Worm (Caenorhabditis elegans): Measurements from ENCODE around the gene crn-4.
A peak's percentile ranks its signal among the peaks of the same experiment; 100 is the strongest.

crn-4 gene

ce11 chrX:2271429-2271828 lies 13.5 kb upstream of the crn-4 start:
- TF ChIP-seq tab-1 (GFP tag; IDR thresholded peaks at IDR 0.05): no peak
- no peak for TF ChIP-seq flt-1 (GFP tag; IDR thresholded peaks at IDR 0.05)
- no peak for TF ChIP-seq ztf-23 (GFP tag; IDR thresholded peaks at IDR 0.05)
- TF ChIP-seq klf-2 (GFP tag; conservative IDR thresholded peaks at IDR 0.05): no peak
- no peak for TF ChIP-seq ref-1 (GFP tag; conservative IDR thresholded peaks at IDR 0.05)
- TF ChIP-seq med-1 (GFP tag; optimal IDR thresholded peaks at IDR 0.05; ENCODE audit: insufficient read depth): no peak
- TF ChIP-seq cog-1 (tag; optimal IDR thresholded peaks at IDR 0.05): no peak
- TF ChIP-seq T22C8.4 (GFP tag; IDR thresholded peaks at IDR 0.05): no peak
- TF ChIP-seq ztf-29 (GFP tag; IDR thresholded peaks at IDR 0.05): no peak

ce11 chrX:2267956-2268355 lies 10.1 kb upstream of the crn-4 start, which contains the start of gene AH9.6:
TSS of gene AH9.6 (minus strand) at chrX:2268138.
- TF ChIP-seq flt-1 (GFP tag; IDR thresholded peaks at IDR 0.05) (no peak), tab-1 (GFP tag; IDR thresholded peaks at IDR 0.05) (no peak), klf-2 (GFP tag; conservative IDR thresholded peaks at IDR 0.05) (no peak), ref-1 (GFP tag; conservative IDR thresholded peaks at IDR 0.05) (no peak), med-1 (GFP tag; optimal IDR thresholded peaks at IDR 0.05; ENCODE audit: insufficient read depth) (no peak), cog-1 (tag; optimal IDR thresholded peaks at IDR 0.05) (no peak), ztf-29 (GFP tag; IDR thresholded peaks at IDR 0.05) (no peak), T22C8.4 (GFP tag; IDR thresholded peaks at IDR 0.05) (no peak), ztf-23 (GFP tag; IDR thresholded peaks at IDR 0.05) (no peak)

- TF ChIP-seq flt-1 (GFP tag; IDR thresholded peaks at IDR 0.05): no peak
- TF ChIP-seq tab-1 (GFP tag; IDR thresholded peaks at IDR 0.05): no peak
- TF ChIP-seq ztf-23 (GFP tag; IDR thresholded peaks at IDR 0.05): no peak
- no peak for TF ChIP-seq ztf-29 (GFP tag; IDR thresholded peaks at IDR 0.05)
- no peak for TF ChIP-seq ref-1 (GFP tag; conservative IDR thresholded peaks at IDR 0.05)
- no peak for TF ChIP-seq T22C8.4 (GFP tag; IDR thresholded peaks at IDR 0.05)
- no peak for TF ChIP-seq cog-1 (tag; optimal IDR thresholded peaks at IDR 0.05)
- no peak for TF ChIP-seq med-1 (GFP tag; optimal IDR thresholded peaks at IDR 0.05; ENCODE audit: insufficient read depth)
- TF ChIP-seq klf-2 (GFP tag; conservative IDR thresholded peaks at IDR 0.05): no peak
Measured at ce11 chrX:2266777-2267176, 8.9 kb upstream of the crn-4 start.

ce11 chrX:2266366-2266765 lies 8.5 kb upstream of the crn-4 start:
- TF ChIP-seq cog-1 (tag; optimal IDR thresholded peaks at IDR 0.05): no peak
- TF ChIP-seq ztf-23 (GFP tag; IDR thresholded peaks at IDR 0.05): no peak
- no peak for TF ChIP-seq ztf-29 (GFP tag; IDR thresholded peaks at IDR 0.05)
- no peak for TF ChIP-seq flt-1 (GFP tag; IDR thresholded peaks at IDR 0.05)
- no peak for TF ChIP-seq tab-1 (GFP tag; IDR thresholded peaks at IDR 0.05)
- TF ChIP-seq ref-1 (GFP tag; conservative IDR thresholded peaks at IDR 0.05): no peak
- TF ChIP-seq T22C8.4 (GFP tag; IDR thresholded peaks at IDR 0.05): no peak

ce11 chrX:2265069-2265468 lies 7.2 kb upstream of the crn-4 start:
- no peak for TF ChIP-seq ztf-29 (GFP tag; IDR thresholded peaks at IDR 0.05)
- no peak for TF ChIP-seq flt-1 (GFP tag; IDR thresholded peaks at IDR 0.05)
- no peak for TF ChIP-seq klf-2 (GFP tag; conservative IDR thresholded peaks at IDR 0.05)
- no peak for TF ChIP-seq cog-1 (tag; optimal IDR thresholded peaks at IDR 0.05)
- no peak for TF ChIP-seq T22C8.4 (GFP tag; IDR thresholded peaks at IDR 0.05)
- no peak for TF ChIP-seq tab-1 (GFP tag; IDR thresholded peaks at IDR 0.05)
- no peak for TF ChIP-seq med-1 (GFP tag; optimal IDR thresholded peaks at IDR 0.05; ENCODE audit: insufficient read depth)
- no peak for TF ChIP-seq ref-1 (GFP tag; conservative IDR thresholded peaks at IDR 0.05)
- no peak for TF ChIP-seq ztf-23 (GFP tag; IDR thresholded peaks at IDR 0.05)

ce11 chrX:2262420-2262819 lies 4.5 kb upstream of the crn-4 start:
- TF ChIP-seq med-1 (GFP tag; optimal IDR thresholded peaks at IDR 0.05; ENCODE audit: insufficient read depth) (no peak), ztf-23 (GFP tag; IDR thresholded peaks at IDR 0.05) (no peak), klf-2 (GFP tag; conservative IDR thresholded peaks at IDR 0.05) (no peak), flt-1 (GFP tag; IDR thresholded peaks at IDR 0.05) (no peak), ztf-29 (GFP tag; IDR thresholded peaks at IDR 0.05) (no peak)

- TF ChIP-seq flt-1 (GFP tag; IDR thresholded peaks at IDR 0.05) (no peak), T22C8.4 (GFP tag; IDR thresholded peaks at IDR 0.05) (no peak), cog-1 (tag; optimal IDR thresholded peaks at IDR 0.05) (no peak), ztf-23 (GFP tag; IDR thresholded peaks at IDR 0.05) (no peak), klf-2 (GFP tag; conservative IDR thresholded peaks at IDR 0.05) (no peak), ztf-29 (GFP tag; IDR thresholded peaks at IDR 0.05) (no peak), med-1 (GFP tag; optimal IDR thresholded peaks at IDR 0.05; ENCODE audit: insufficient read depth) (no peak), tab-1 (GFP tag; IDR thresholded peaks at IDR 0.05) (no peak), ref-1 (GFP tag; conservative IDR thresholded peaks at IDR 0.05) (no peak)
Measured at ce11 chrX:2261003-2261402, 3.1 kb upstream of the crn-4 start, which contains the start of gene AH9.3. TSS of gene AH9.3 (minus strand) at chrX:2261103.

ce11 chrX:2258404-2258803 lies 503 bp upstream of the crn-4 start:
- TF ChIP-seq cog-1 (tag; optimal IDR thresholded peaks at IDR 0.05) (no peak), T22C8.4 (GFP tag; IDR thresholded peaks at IDR 0.05) (no peak)

- TF ChIP-seq klf-2 (GFP tag; conservative IDR thresholded peaks at IDR 0.05): no peak
- no peak for TF ChIP-seq ztf-23 (GFP tag; IDR thresholded peaks at IDR 0.05)
- no peak for TF ChIP-seq cog-1 (tag; optimal IDR thresholded peaks at IDR 0.05)
- TF ChIP-seq med-1 (GFP tag; optimal IDR thresholded peaks at IDR 0.05; ENCODE audit: insufficient read depth): no peak
- TF ChIP-seq T22C8.4 (GFP tag; IDR thresholded peaks at IDR 0.05): no peak
- TF ChIP-seq tab-1 (GFP tag; IDR thresholded peaks at IDR 0.05): no peak
- TF ChIP-seq ref-1 (GFP tag; conservative IDR thresholded peaks at IDR 0.05): no peak
- TF ChIP-seq flt-1 (GFP tag; IDR thresholded peaks at IDR 0.05): no peak
- no peak for TF ChIP-seq ztf-29 (GFP tag; IDR thresholded peaks at IDR 0.05)
Measured at ce11 chrX:2246908-2247307, 11.0 kb downstream of the crn-4 start, which contains the start of gene AH9.1. TSS of gene AH9.1 (minus strand) at chrX:2247008.

- TF ChIP-seq flt-1 (GFP tag; IDR thresholded peaks at IDR 0.05) (peak; percentile 49; the same call in 1 of the 2 replicates), klf-2 (GFP tag; conservative IDR thresholded peaks at IDR 0.05) (no peak), T22C8.4 (GFP tag; IDR thresholded peaks at IDR 0.05) (peak; percentile 59), cog-1 (tag; optimal IDR thresholded peaks at IDR 0.05) (peak; percentile 82), ztf-23 (GFP tag; IDR thresholded peaks at IDR 0.05) (peak; percentile 69; the same call in 1 of the 2 replicates)
Measured at ce11 chrX:2242568-2243185, 15.2 kb downstream of the crn-4 start, which contains the start of gene rpl-11.2. TSS of gene rpl-11.2 (minus strand) at chrX:2242618.
